Worm (Caenorhabditis elegans): Measurements from ENCODE around the gene C27A2.7.
"Not testable (repeated sequence)": the region's sequence is repeated elsewhere in the genome, so short reads cannot be mapped to it uniquely, and the experiment has no call there.

Gene C27A2.7

DNA sequence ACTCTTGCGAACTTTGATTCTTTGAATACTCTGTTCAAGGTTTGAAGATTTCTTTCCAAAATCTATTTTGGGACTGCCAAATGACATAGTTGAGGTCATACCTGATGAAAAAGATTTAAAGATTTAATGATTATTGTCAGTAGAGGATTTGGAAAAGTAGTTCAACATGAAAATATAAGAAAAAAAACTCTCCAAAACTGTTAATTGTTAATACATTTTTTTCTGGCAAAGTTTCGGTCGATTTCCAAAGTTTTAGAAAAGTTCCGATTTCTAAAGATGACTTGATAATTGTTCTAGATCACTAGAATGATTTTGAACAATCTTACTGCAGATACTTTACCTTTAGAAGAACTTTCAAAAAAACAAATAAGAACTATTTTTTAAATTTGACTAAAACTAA, at the start of gene C27A2.7:
TSS of gene C27A2.7 (minus strand) at position 101 of the 400 bp plus-strand sequence.
- TF ChIP-seq pes-1 (GFP tag; IDR thresholded peaks at IDR 0.05): no peak
- no peak for TF ChIP-seq flt-1 (GFP tag; IDR thresholded peaks at IDR 0.05)
- no peak for TF ChIP-seq hmg-4 (GFP tag; optimal IDR thresholded peaks at IDR 0.05)
- no peak for TF ChIP-seq ama-1 (optimal IDR thresholded peaks at IDR 0.05)

DNA sequence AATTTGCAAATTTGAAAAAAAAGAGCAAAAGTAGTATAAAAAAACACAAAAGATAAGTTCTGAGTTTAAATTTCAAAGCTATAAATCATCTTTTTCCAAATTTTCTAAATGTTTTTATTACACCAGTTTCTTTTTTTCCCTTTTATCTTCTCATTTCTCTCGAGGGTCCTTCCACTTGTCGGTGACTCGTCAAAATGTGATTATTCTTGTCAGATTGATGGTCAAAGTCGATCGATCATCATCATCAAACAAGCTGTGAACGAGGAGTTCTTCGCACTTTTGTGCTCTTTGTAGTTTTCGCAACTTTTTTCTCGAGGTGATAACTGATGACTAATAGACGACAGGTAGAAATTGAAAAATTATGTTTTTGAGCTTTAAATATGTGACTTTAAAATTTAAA, 49.4 kb upstream of the C27A2.7 start:
- TF ChIP-seq hmg-4 (GFP tag; optimal IDR thresholded peaks at IDR 0.05) (no peak), tra-4 (tag; optimal IDR thresholded peaks at IDR 0.05) (no peak), aly-1 (tag; optimal IDR thresholded peaks at IDR 0.05) (no peak), hnd-1 (tag; optimal IDR thresholded peaks at IDR 0.05) (no peak), F13C5.2 (tag; optimal IDR thresholded peaks at IDR 0.05) (no peak), pes-1 (GFP tag; IDR thresholded peaks at IDR 0.05) (no peak)

DNA sequence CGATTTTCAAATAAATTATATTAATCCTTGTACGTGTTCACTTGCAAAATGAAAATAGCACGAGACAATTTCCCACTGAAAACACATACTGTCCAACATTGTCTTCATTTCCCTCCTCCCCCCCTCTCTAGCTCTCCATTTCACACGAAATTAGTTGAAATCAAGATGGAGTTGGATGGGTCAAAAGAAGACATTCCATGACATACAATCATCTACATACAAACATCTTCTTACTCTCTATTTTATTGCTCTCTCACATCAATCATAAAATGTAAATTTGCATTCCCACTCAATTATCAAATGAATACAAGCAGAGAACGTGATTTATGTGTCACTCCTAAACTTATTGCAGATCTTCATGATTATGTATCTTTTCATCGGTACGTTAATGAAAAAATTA, 44.6 kb upstream of the C27A2.7 start, which contains the start of gene srsy-1:
TSS of gene srsy-1 (plus strand) at position 301 of the 400 bp plus-strand sequence.
- TF ChIP-seq hnd-1 (tag; optimal IDR thresholded peaks at IDR 0.05) (no peak), tbx-37 (GFP tag; conservative IDR thresholded peaks at IDR 0.05) (no peak), scrt-1 (GFP tag; IDR thresholded peaks at IDR 0.05) (no peak), pes-1 (GFP tag; IDR thresholded peaks at IDR 0.05) (no peak), ceh-36 (tag; optimal IDR thresholded peaks at IDR 0.05) (no peak), hmg-4 (GFP tag; optimal IDR thresholded peaks at IDR 0.05) (no peak), flt-1 (GFP tag; IDR thresholded peaks at IDR 0.05) (no peak), tra-4 (tag; optimal IDR thresholded peaks at IDR 0.05) (no peak), ceh-13 (GFP tag; optimal IDR thresholded peaks at IDR 0.05) (no peak), aly-1 (tag; optimal IDR thresholded peaks at IDR 0.05) (no peak), hmbx-1 (tag; optimal IDR thresholded peaks at IDR 0.05) (no peak), F13C5.2 (tag; optimal IDR thresholded peaks at IDR 0.05) (no peak), ets-7 (tag; optimal IDR thresholded peaks at IDR 0.05) (no peak), tbx-11 (GFP tag; IDR thresholded peaks at IDR 0.05) (no peak), B0310.2 (tag; optimal IDR thresholded peaks at IDR 0.05) (no peak), sea-1 (GFP tag; conservative IDR thresholded peaks at IDR 0.05) (no peak), ama-1 (optimal IDR thresholded peaks at IDR 0.05) (no peak)

DNA sequence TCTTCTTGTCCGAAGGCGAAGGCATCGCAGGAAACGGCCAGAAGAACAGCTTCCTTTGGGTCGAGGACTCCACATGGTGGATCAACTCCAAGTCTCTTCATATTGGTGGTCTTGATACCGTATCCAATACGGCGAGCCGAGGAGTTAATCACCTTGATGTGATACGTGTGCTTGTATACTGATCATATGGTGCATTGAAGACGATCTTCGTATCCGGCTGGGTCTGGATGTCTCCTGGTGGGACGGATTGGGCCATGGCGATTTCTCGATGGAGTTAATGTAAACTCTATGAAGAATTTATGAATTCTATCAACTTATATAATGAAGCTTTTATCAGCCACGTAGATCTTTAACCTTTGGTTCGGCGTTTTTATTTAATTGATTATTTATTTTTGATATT, 44.1 kb upstream of the C27A2.7 start, which contains the start of gene msp-74:
TSS of gene msp-74 (minus strand) at position 101 of the 400 bp plus-strand sequence.
- TF ChIP-seq tbx-37 (GFP tag; conservative IDR thresholded peaks at IDR 0.05); F13C5.2 (tag; optimal IDR thresholded peaks at IDR 0.05); B0310.2 (tag; optimal IDR thresholded peaks at IDR 0.05): not testable (repeated sequence)

DNA sequence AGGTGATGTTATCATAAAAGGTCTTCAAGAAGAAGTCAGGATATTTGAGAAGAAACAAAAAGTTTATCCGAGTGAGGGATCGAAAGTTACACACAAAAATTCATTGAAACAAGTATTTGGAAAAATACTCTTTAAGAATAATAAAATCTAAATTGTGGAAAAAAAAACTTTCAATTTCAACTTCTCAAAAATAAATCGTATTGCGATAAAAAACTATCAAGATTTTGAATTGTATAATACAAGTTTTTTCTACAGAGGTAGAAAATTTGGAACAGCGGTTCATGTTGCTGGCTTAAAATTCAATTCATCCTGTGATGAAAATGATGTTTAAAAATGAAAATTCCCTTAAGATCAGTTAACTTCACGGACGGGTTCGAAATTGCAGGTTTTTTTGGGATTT, 40.9 kb upstream of the C27A2.7 start, which contains the start of gene F09C12.8:
TSS of gene F09C12.8 (plus strand) at position 301 of the 400 bp plus-strand sequence.
- TF ChIP-seq flt-1 (GFP tag; IDR thresholded peaks at IDR 0.05) (no peak), hmbx-1 (tag; optimal IDR thresholded peaks at IDR 0.05) (no peak), tbx-11 (GFP tag; IDR thresholded peaks at IDR 0.05) (no peak), tbx-37 (GFP tag; conservative IDR thresholded peaks at IDR 0.05) (no peak)

DNA sequence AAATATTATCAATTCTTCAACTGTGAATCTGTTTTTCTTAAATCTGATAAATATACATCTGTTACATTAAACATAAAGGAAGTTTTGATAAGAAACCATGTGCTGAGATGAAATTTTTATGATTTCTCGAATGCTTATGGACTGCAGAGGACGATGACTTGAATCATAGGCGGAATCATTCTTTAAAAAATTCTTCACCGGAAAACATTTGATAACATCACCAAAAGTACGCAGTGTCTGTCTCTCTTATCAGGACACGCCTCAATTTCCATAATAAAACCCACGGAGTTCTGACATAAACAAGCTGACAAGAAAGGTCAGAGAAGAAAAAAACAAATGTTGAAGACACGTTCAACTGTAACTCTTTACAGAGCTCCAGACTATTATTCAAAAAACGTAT, 38.5 kb upstream of the C27A2.7 start, which contains the start of gene F09C12.2:
TSS of gene F09C12.2 (plus strand) at position 320 of the 400 bp plus-strand sequence.
- TF ChIP-seq sea-1 (GFP tag; conservative IDR thresholded peaks at IDR 0.05) (no peak), flt-1 (GFP tag; IDR thresholded peaks at IDR 0.05) (no peak), B0310.2 (tag; optimal IDR thresholded peaks at IDR 0.05) (no peak), tbx-37 (GFP tag; conservative IDR thresholded peaks at IDR 0.05) (no peak), ceh-36 (tag; optimal IDR thresholded peaks at IDR 0.05) (no peak), ama-1 (optimal IDR thresholded peaks at IDR 0.05) (no peak), tbx-11 (GFP tag; IDR thresholded peaks at IDR 0.05) (no peak), aly-1 (tag; optimal IDR thresholded peaks at IDR 0.05) (no peak), hmbx-1 (tag; optimal IDR thresholded peaks at IDR 0.05) (no peak), ets-7 (tag; optimal IDR thresholded peaks at IDR 0.05) (no peak), tra-4 (tag; optimal IDR thresholded peaks at IDR 0.05) (no peak), scrt-1 (GFP tag; IDR thresholded peaks at IDR 0.05) (no peak)

DNA sequence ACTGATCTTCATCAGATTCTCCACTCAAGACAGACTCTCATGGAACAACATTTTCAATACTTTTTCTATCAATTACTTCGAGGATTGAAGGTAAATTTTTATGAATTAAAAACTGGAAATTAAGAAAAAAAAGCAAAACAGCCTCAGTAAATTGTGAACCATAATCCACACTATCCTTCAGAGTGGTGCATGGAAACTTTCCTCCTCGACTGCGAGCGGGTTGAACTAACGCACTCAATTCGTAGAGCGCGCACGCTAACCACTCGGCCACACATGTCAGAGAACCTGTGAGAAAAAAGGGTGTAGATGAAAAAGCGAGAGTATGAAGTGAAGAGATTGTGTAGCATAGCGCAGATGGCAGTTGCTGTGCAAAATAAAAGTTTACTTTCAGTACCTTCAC, 33.9 kb upstream of the C27A2.7 start:
- TF ChIP-seq ceh-13 (GFP tag; optimal IDR thresholded peaks at IDR 0.05): peak; percentile 98
- TF ChIP-seq sea-1 (GFP tag; conservative IDR thresholded peaks at IDR 0.05): peak; percentile 97
- peak; percentile 97 for TF ChIP-seq F13C5.2 (tag; optimal IDR thresholded peaks at IDR 0.05)
- TF ChIP-seq scrt-1 (GFP tag; IDR thresholded peaks at IDR 0.05): peak; percentile 99
- TF ChIP-seq pes-1 (GFP tag; IDR thresholded peaks at IDR 0.05): peak; percentile 98
- TF ChIP-seq flt-1 (GFP tag; IDR thresholded peaks at IDR 0.05): no peak; the same call in none of the 2 replicates
- TF ChIP-seq hnd-1 (tag; optimal IDR thresholded peaks at IDR 0.05): peak; percentile 92
- peak; percentile 97 for TF ChIP-seq ceh-36 (tag; optimal IDR thresholded peaks at IDR 0.05)
- peak; percentile 82 for TF ChIP-seq tra-4 (tag; optimal IDR thresholded peaks at IDR 0.05)
- TF ChIP-seq ama-1 (optimal IDR thresholded peaks at IDR 0.05): no peak
- TF ChIP-seq hmg-4 (GFP tag; optimal IDR thresholded peaks at IDR 0.05): peak; percentile 99
- TF ChIP-seq ets-7 (tag; optimal IDR thresholded peaks at IDR 0.05): peak; percentile 95
- peak; percentile 99 for TF ChIP-seq aly-1 (tag; optimal IDR thresholded peaks at IDR 0.05)
- peak; percentile 96 for TF ChIP-seq tbx-37 (GFP tag; conservative IDR thresholded peaks at IDR 0.05)
- peak; percentile 98 for TF ChIP-seq tbx-11 (GFP tag; IDR thresholded peaks at IDR 0.05)
- TF ChIP-seq hmbx-1 (tag; optimal IDR thresholded peaks at IDR 0.05): peak; percentile 89
- TF ChIP-seq B0310.2 (tag; optimal IDR thresholded peaks at IDR 0.05): peak; percentile 98

DNA sequence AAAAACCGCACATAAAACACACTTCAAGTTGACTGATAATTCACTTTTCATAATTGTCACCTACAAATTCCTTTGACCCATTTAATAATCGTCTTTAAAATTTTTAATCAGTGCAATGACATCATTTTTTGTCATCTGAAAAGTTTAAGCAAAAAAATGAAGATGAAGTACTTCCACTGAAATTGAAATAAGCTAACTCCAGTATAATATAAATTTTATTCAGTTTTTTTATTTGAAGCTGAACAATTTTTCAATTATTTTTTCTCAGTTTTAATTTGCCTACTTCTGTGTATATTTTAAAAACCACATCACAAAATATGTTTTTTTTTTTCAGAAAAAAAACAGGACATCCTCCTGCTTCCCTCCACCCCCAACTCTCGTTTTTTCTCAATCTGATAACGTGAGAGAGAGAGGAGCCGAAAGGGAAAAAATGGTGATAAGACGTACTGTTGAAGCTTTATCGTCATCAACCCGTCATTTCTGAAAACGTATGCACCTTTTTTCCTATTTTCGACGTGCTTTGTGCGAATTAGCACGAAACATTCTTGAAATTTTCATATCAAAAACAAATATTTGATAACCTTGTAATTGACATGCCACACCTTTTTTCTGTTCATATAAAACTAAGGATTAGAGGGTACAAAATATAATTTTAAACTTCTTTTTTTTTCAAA, 32.8 kb upstream of the C27A2.7 start, which contains the start of the genes C04G6.11 and mpk-2:
TSS of gene C04G6.11 (minus strand) at position 51 of the 674 bp plus-strand sequence.
TSS of gene mpk-2 (plus strand) at position 335 of the 674 bp plus-strand sequence.
- no peak for TF ChIP-seq flt-1 (GFP tag; IDR thresholded peaks at IDR 0.05)
- TF ChIP-seq ama-1 (optimal IDR thresholded peaks at IDR 0.05): no peak
- TF ChIP-seq sea-1 (GFP tag; conservative IDR thresholded peaks at IDR 0.05): no peak
- TF ChIP-seq F13C5.2 (tag; optimal IDR thresholded peaks at IDR 0.05): no peak
- TF ChIP-seq tbx-11 (GFP tag; IDR thresholded peaks at IDR 0.05): no peak
- TF ChIP-seq tra-4 (tag; optimal IDR thresholded peaks at IDR 0.05): no peak
- TF ChIP-seq B0310.2 (tag; optimal IDR thresholded peaks at IDR 0.05): no peak
- no peak for TF ChIP-seq scrt-1 (GFP tag; IDR thresholded peaks at IDR 0.05)
- TF ChIP-seq hnd-1 (tag; optimal IDR thresholded peaks at IDR 0.05): no peak
- TF ChIP-seq hmbx-1 (tag; optimal IDR thresholded peaks at IDR 0.05): no peak
